Fruit fly (Drosophila melanogaster) whole organism, embryonic: Measurements from ENCODE around the gene Gr32a.
A peak's percentile ranks its signal among the peaks of the same experiment; 100 is the strongest.

Experiments
- ATbp ChIP-seq: fragments of 200-800 bp; sonication (Bioruptor generic); optimal IDR thresholded peaks from 2 replicates; lab custom pipeline; 2017; ENCODE audit warnings: missing biosample characterization, mild to moderate bottlenecking, missing genetic modification characterization, missing genetic modification reagents
- Atf6 ChIP-seq: fragments of 200-800 bp; sonication (Bioruptor generic); IDR thresholded peaks from 2 replicates; pipeline ENCODE4 v1.3.6; 2022; ENCODE audit warnings: missing biosample characterization, missing genetic modification characterization
- BEAF-32 ChIP-seq: fragments of 200-800 bp; sonication (Bioruptor generic); optimal IDR thresholded peaks from 3 replicates; lab custom pipeline; 2017; ENCODE audit warnings: missing biosample characterization, missing genetic modification characterization, mild to moderate bottlenecking, moderate library complexity, missing genetic modification reagents
- C15 ChIP-seq: fragments of 200-800 bp; sonication (Bioruptor generic); IDR thresholded peaks from 3 replicates; pipeline ENCODE4 v1.3.6; 2022; ENCODE audit warnings: missing biosample characterization, missing genetic modification characterization
- CG10267 ChIP-seq: fragments of 200-800 bp; sonication (Bioruptor generic); optimal IDR thresholded peaks from 2 replicates; lab custom pipeline; 2018; ENCODE audit warnings: missing biosample characterization, mild to moderate bottlenecking, missing genetic modification characterization, moderate library complexity
- CG10543 ChIP-seq: fragments of 200-800 bp; sonication (Bioruptor generic); optimal IDR thresholded peaks from 3 replicates; lab custom pipeline; 2017; ENCODE audit warnings: missing biosample characterization, mild to moderate bottlenecking, missing genetic modification characterization, moderate library complexity
- CG12659 ChIP-seq: fragments of 200-800 bp; sonication (Bioruptor generic); optimal IDR thresholded peaks from 3 replicates; lab custom pipeline; 2017; ENCODE audit warnings: mild to moderate bottlenecking, missing biosample characterization, missing genetic modification reagents, missing genetic modification characterization
- CG14050 ChIP-seq: fragments of 200-800 bp; sonication (Bioruptor generic); IDR thresholded peaks from 3 replicates; pipeline ENCODE4 v1.3.6; 2022; ENCODE audit warnings: missing biosample characterization, missing genetic modification characterization
- CG2116 ChIP-seq: fragments of 200-800 bp; sonication (Bioruptor generic); optimal IDR thresholded peaks from 3 replicates; lab custom pipeline; 2018; ENCODE audit warnings: missing biosample characterization, mild to moderate bottlenecking, missing genetic modification characterization
- CG42726 ChIP-seq: fragments of 200-800 bp; sonication (Bioruptor generic); IDR thresholded peaks from 2 replicates; pipeline ENCODE4 v1.3.6; 2022; ENCODE audit warnings: missing biosample characterization, missing genetic modification characterization; ENCODE audit not compliant: partially characterized antibody
- CG43689 ChIP-seq: fragments of 200-800 bp; sonication (Bioruptor generic); IDR thresholded peaks from 2 replicates; pipeline ENCODE4 v1.3.6; 2022; ENCODE audit warnings: missing biosample characterization, missing genetic modification characterization
- CG4424 ChIP-seq: fragments of 200-800 bp; sonication (Bioruptor generic); optimal IDR thresholded peaks from 3 replicates; lab custom pipeline; 2016; ENCODE audit warnings: missing biosample characterization, missing genetic modification characterization
- CG4617 ChIP-seq: fragments of 200-800 bp; sonication (Bioruptor generic); optimal IDR thresholded peaks from 3 replicates; lab custom pipeline; 2016; ENCODE audit warnings: missing biosample characterization, missing genetic modification characterization, borderline replicate concordance
- CG4820 ChIP-seq: fragments of 200-800 bp; sonication (Bioruptor generic); optimal IDR thresholded peaks from 3 replicates; lab custom pipeline; 2016; ENCODE audit warnings: missing biosample characterization, missing genetic modification characterization
- CG6654 ChIP-seq: fragments of 200-800 bp; sonication (Bioruptor generic); optimal IDR thresholded peaks from 2 replicates; lab custom pipeline; 2017; ENCODE audit warnings: missing biosample characterization, mild to moderate bottlenecking, missing genetic modification characterization
- CG8388 ChIP-seq: fragments of 200-800 bp; sonication (Bioruptor generic); optimal IDR thresholded peaks from 2 replicates; lab custom pipeline; 2019; ENCODE audit warnings: missing biosample characterization, mild to moderate bottlenecking, missing genetic modification characterization, moderate library complexity
- CHES-1-like ChIP-seq: fragments of 200-800 bp; sonication (Bioruptor generic); optimal IDR thresholded peaks from 2 replicates; lab custom pipeline; 2016; ENCODE audit warnings: missing biosample characterization, missing genetic modification characterization
- Camta ChIP-seq: fragments of 200-800 bp; sonication (Bioruptor generic); optimal IDR thresholded peaks from 2 replicates; lab custom pipeline; 2016; ENCODE audit warnings: missing biosample characterization, missing genetic modification characterization
- CoRest ChIP-seq: fragments of 200-800 bp; sonication (Bioruptor generic); optimal IDR thresholded peaks from 3 replicates; lab custom pipeline; 2018; ENCODE audit warnings: missing biosample characterization, mild to moderate bottlenecking, missing genetic modification characterization, moderate library complexity
- Dbx ChIP-seq: fragments of 200-800 bp; sonication (Bioruptor generic); IDR thresholded peaks from 3 replicates; pipeline ENCODE4 v1.3.6; 2022; ENCODE audit warnings: missing biosample characterization, missing genetic modification characterization
- Dll ChIP-seq: fragments of 200-800 bp; sonication (Bioruptor generic); IDR thresholded peaks from 4 replicates; pipeline ENCODE4 v1.3.6; 2022; ENCODE audit warnings: missing biosample characterization, missing genetic modification characterization; ENCODE audit not compliant: partially characterized antibody
- Dp ChIP-seq: fragments of 200-800 bp; sonication (Bioruptor generic); optimal IDR thresholded peaks from 2 replicates; lab custom pipeline; 2018; ENCODE audit warnings: missing biosample characterization, mild to moderate bottlenecking, missing genetic modification characterization, moderate library complexity
- E2f2 ChIP-seq: fragments of 200-800 bp; sonication (Bioruptor generic); IDR thresholded peaks from 2 replicates; pipeline ENCODE4 v1.3.6; 2022; ENCODE audit warnings: missing biosample characterization, missing genetic modification characterization
- ERR ChIP-seq: fragments of 200-800 bp; sonication (Bioruptor generic); optimal IDR thresholded peaks from 2 replicates; lab custom pipeline; 2016; ENCODE audit warnings: missing biosample characterization, missing genetic modification characterization
- Gsc ChIP-seq: fragments of 200-800 bp; sonication (Bioruptor generic); IDR thresholded peaks from 2 replicates; pipeline ENCODE4 v1.3.6; 2022; ENCODE audit warnings: missing biosample characterization, missing genetic modification characterization
- H2.0 ChIP-seq: fragments of 200-800 bp; sonication (Bioruptor generic); IDR thresholded peaks from 2 replicates; pipeline ENCODE4 v1.3.6; 2022; ENCODE audit warnings: missing biosample characterization, missing genetic modification characterization
- HLH4C ChIP-seq: fragments of 200-800 bp; sonication (Bioruptor generic); IDR thresholded peaks from 3 replicates; pipeline ENCODE4 v1.3.6; 2022; ENCODE audit warnings: missing biosample characterization, missing genetic modification characterization; ENCODE audit not compliant: partially characterized antibody
- HmgD ChIP-seq: fragments of 200-800 bp; sonication (Bioruptor generic); optimal IDR thresholded peaks from 3 replicates; lab custom pipeline; 2016; ENCODE audit warnings: missing biosample characterization, missing genetic modification characterization
- Nf-YC ChIP-seq: fragments of 200-800 bp; optimal IDR thresholded peaks from 3 replicates; lab custom pipeline; 2019; ENCODE audit warnings: missing biosample characterization, mild to moderate bottlenecking, missing genetic modification characterization, moderate library complexity
- Rfx ChIP-seq: fragments of 200-800 bp; sonication (Bioruptor generic); IDR thresholded peaks from 2 replicates; pipeline ENCODE4 v1.3.6; 2022; ENCODE audit warnings: missing biosample characterization, missing genetic modification characterization
- bbx ChIP-seq: fragments of 200-800 bp; sonication (Bioruptor generic); IDR thresholded peaks from 2 replicates; pipeline ENCODE4 v1.3.6; 2022; ENCODE audit warnings: missing biosample characterization, missing genetic modification characterization; ENCODE audit not compliant: partially characterized antibody
- crp ChIP-seq, 2 experiments: fragments of 200-800 bp; sonication (Bioruptor generic); optimal IDR thresholded peaks; 2 replicates in 1 of 2; 3 replicates in 1 of 2; lab custom pipeline; 2017; ENCODE audit warnings: missing biosample characterization in 2 of 2, missing genetic modification characterization in 2 of 2, mild to moderate bottlenecking in 1 of 2, moderate library complexity in 1 of 2
- dmrt99B ChIP-seq: fragments of 200-800 bp; sonication (Bioruptor generic); optimal IDR thresholded peaks from 2 replicates; lab custom pipeline; 2018; ENCODE audit warnings: missing biosample characterization, mild to moderate bottlenecking, missing genetic modification characterization, moderate library complexity
- emc ChIP-seq: fragments of 200-800 bp; sonication (Bioruptor generic); optimal IDR thresholded peaks from 2 replicates; lab custom pipeline; 2016; ENCODE audit warnings: missing biosample characterization, missing genetic modification characterization
- gfzf ChIP-seq: fragments of 200-800 bp; sonication (Bioruptor generic); optimal IDR thresholded peaks from 2 replicates; lab custom pipeline; 2016; ENCODE audit warnings: missing biosample characterization, mild to moderate bottlenecking, missing genetic modification characterization, moderate library complexity
- ken ChIP-seq: fragments of 200-800 bp; sonication (Bioruptor generic); IDR thresholded peaks from 3 replicates; pipeline ENCODE4 v1.3.6; 2022; ENCODE audit warnings: missing biosample characterization, missing genetic modification characterization
- knrl ChIP-seq: fragments of 200-800 bp; sonication (Bioruptor generic); IDR thresholded peaks from 3 replicates; pipeline ENCODE4 v1.3.6; 2022; ENCODE audit warnings: missing biosample characterization, missing genetic modification characterization; ENCODE audit not compliant: partially characterized antibody
- lov ChIP-seq, 2 experiments: fragments of 200-800 bp in 1 of 2; fragments of >200 bp in 1 of 2; sonication (Bioruptor generic) in 1 of 2; IDR thresholded peaks in 1 of 2; optimal IDR thresholded peaks in 1 of 2; 2 replicates in 1 of 2; 3 replicates in 1 of 2; pipeline versions ENCODE4 v1.3.6 to Lab custom; 2017 to 2022; ENCODE audit warnings: missing biosample characterization in 1 of 2, missing genetic modification characterization in 1 of 2
- nerfin-1 ChIP-seq: fragments of 200-800 bp; sonication (Bioruptor generic); optimal IDR thresholded peaks from 3 replicates; lab custom pipeline; 2019; ENCODE audit warnings: missing biosample characterization, mild to moderate bottlenecking, missing genetic modification characterization, moderate library complexity
- odd ChIP-seq: fragments of 200-800 bp; sonication (Bioruptor generic); optimal IDR thresholded peaks from 2 replicates; lab custom pipeline; 2017; ENCODE audit warnings: missing biosample characterization, mild to moderate bottlenecking, missing genetic modification characterization
- pzg ChIP-seq: fragments of 200-800 bp; sonication (Bioruptor generic); optimal IDR thresholded peaks from 3 replicates; lab custom pipeline; 2018; ENCODE audit warnings: missing biosample characterization, mild to moderate bottlenecking, missing genetic modification characterization, moderate library complexity
- so ChIP-seq: fragments of 200-800 bp; sonication (Bioruptor generic); IDR thresholded peaks from 3 replicates; pipeline ENCODE4 v1.3.6; 2022; ENCODE audit warnings: missing biosample characterization, missing genetic modification characterization
- tap ChIP-seq: fragments of 200-800 bp; optimal IDR thresholded peaks from 3 replicates; lab custom pipeline; 2019; ENCODE audit warnings: missing biosample characterization, mild to moderate bottlenecking, missing genetic modification characterization, moderate library complexity
- tio ChIP-seq: fragments of 200-800 bp; sonication (Bioruptor generic); optimal IDR thresholded peaks from 2 replicates; lab custom pipeline; 2017; ENCODE audit warnings: missing biosample characterization, missing genetic modification characterization, inconsistent platforms
- tll ChIP-seq, 2 experiments: fragments of 200-800 bp in 1 of 2; fragments of >200 bp in 1 of 2; sonication (Bioruptor generic) in 1 of 2; optimal IDR thresholded peaks; 2 replicates each; lab custom pipeline; 2017 to 2019; ENCODE audit warnings: missing biosample characterization in 2 of 2, missing genetic modification characterization in 2 of 2, mild to moderate bottlenecking in 1 of 2, moderate library complexity in 1 of 2
- tna ChIP-seq: fragments of 200-800 bp; sonication (Bioruptor generic); IDR thresholded peaks from 2 replicates; pipeline ENCODE4 v1.3.6; 2022; ENCODE audit warnings: missing biosample characterization, missing genetic modification characterization; ENCODE audit not compliant: partially characterized antibody
- trh ChIP-seq: fragments of 200-800 bp; sonication (Bioruptor generic); optimal IDR thresholded peaks from 2 replicates; lab custom pipeline; 2016; ENCODE audit warnings: missing biosample characterization, missing genetic modification characterization
- z ChIP-seq: fragments of 200-800 bp; sonication (Bioruptor generic); IDR thresholded peaks from 3 replicates; pipeline ENCODE4 v1.3.6; 2022; ENCODE audit warnings: missing biosample characterization, missing genetic modification characterization

Gr32a gene

DNA sequence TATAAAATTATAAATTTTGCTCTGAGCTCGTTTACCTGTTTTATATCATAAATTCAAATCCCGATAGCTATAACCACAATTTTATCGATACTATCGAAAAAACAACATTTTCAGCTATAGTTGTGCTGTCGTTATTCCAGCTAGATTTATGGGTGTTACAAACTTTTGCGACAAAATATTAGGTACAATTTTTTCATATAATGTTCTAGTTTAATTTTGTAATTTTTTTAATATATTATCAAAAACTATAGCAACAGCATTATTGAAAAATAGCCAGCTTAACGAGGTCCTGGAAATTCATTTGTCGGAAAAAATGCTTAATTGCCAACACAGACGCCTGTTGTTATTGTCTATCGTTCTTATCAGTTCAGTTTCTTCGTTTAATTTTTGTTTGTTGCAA, 22.7 kb upstream of the Gr32a start, which contains the start of gene Wdr59 (continued):
- TF ChIP-seq Camta (GFP tag; lab: Kevin White, UChicago) (no peak), odd (GFP tag; lab: Kevin White, UChicago) (no peak), C15 (GFP tag; lab: Robert Waterston, UW) (no peak), knrl (peak; percentile 72), tll (GFP tag; optimal IDR thresholded peaks at IDR 0.05; lab: Kevin White, UChicago) (no peak), Rfx (GFP tag; lab: Robert Waterston, UW) (peak; percentile 51; the same call in 1 of the 2 replicates), Atf6 (GFP tag; lab: Robert Waterston, UW) (no peak), Dp (GFP tag; lab: Kevin White, UChicago) (peak; percentile 90), pzg (GFP tag; lab: Kevin White, UChicago) (peak; percentile 47), ERR (GFP tag; lab: Kevin White, UChicago) (no peak), Nf-YC (tag; lab: Kevin White, UChicago) (no peak), CG8388 (no peak), tap (tag; lab: Kevin White, UChicago) (no peak), ken (GFP tag; lab: Robert Waterston, UW) (no peak), lov (optimal IDR thresholded peaks at IDR 0.05; lab: Kevin White, UChicago) (no peak), lov (GFP tag; IDR thresholded peaks at IDR 0.05; lab: Robert Waterston, UW) (no peak), dmrt99B (tag; lab: Kevin White, UChicago) (no peak), HmgD (GFP tag; lab: Kevin White, UChicago) (no peak), CG43689 (GFP tag; lab: Robert Waterston, UW) (no peak), CG10543 (no peak), CG4820 (GFP tag; lab: Kevin White, UChicago) (no peak), tio (GFP tag; lab: Kevin White, UChicago) (no peak), z (GFP tag; lab: Robert Waterston, UW) (no peak), ATbp (GFP tag; lab: Kevin White, UChicago) (no peak), H2.0 (no peak), nerfin-1 (tag; lab: Kevin White, UChicago) (no peak), emc (GFP tag; lab: Kevin White, UChicago) (no peak), trh (no peak), CG42726 (no peak)

dm6 chr2L:11100516-11101061, 13.2 kb upstream of the Gr32a start, which contains the start of gene Ge-1:
Ge-1 (minus strand) TSS chr2L:11100888.
- TF ChIP-seq CG14050 (no peak), CG2116 (peak; percentile 67), Dbx (GFP tag; lab: Robert Waterston, UW) (peak; percentile 59; the same call in 1 of the 3 replicates), pzg (GFP tag; lab: Kevin White, UChicago) (peak; percentile 53), CG4617 (GFP tag; lab: Kevin White, UChicago) (peak; percentile 30), Gsc (GFP tag; lab: Robert Waterston, UW) (no peak), knrl (0 out of 3 replicates have a peak, but pooled peaks have one; percentile 31), CHES-1-like (peak; percentile 29), gfzf (GFP tag; lab: Kevin White, UChicago) (peak; percentile 2), crp (GFP tag; optimal IDR thresholded peaks at IDR 0.05; lab: Kevin White, UChicago) (peak in 1 of 2 experiments; percentile 4), E2f2 (GFP tag; lab: Robert Waterston, UW) (peak; percentile 74), CG12659 (GFP tag; lab: Kevin White, UChicago) (peak; percentile 18), tna (GFP tag; lab: Robert Waterston, UW) (0 out of 2 replicates have a peak, but pooled peaks have one; percentile 20), so (no peak), BEAF-32 (GFP tag; lab: Kevin White, UChicago) (peak; percentile 63), CoRest (tag; lab: Kevin White, UChicago) (no peak), CG4424 (peak; percentile 19), HLH4C (peak; percentile 48; the same call in 2 of the 3 replicates), CG10267 (tag; lab: Kevin White, UChicago) (peak; percentile 15), Rfx (GFP tag; lab: Robert Waterston, UW) (peak; percentile 49; the same call in 1 of the 2 replicates), bbx (GFP tag; lab: Robert Waterston, UW) (peak; percentile 53; the same call in 1 of the 2 replicates), CG6654 (GFP tag; lab: Kevin White, UChicago) (no peak), Dll (GFP tag; lab: Robert Waterston, UW) (peak; percentile 54; the same call in 2 of the 4 replicates)
